Worm (Caenorhabditis elegans) whole organism, young adult: ENCODE results near the gene nhr-70.

Experiments
- B0035.1 ChIP-seq: sonication (generic microtip); optimal IDR thresholded peaks from 2 replicates; lab custom pipeline; 2016; ENCODE audit warnings: missing genetic modification characterization, mild to moderate bottlenecking, missing compliant biosample characterization, missing genotype, missing genetic modification reagents
- B0261.1 ChIP-seq: sonication (generic microtip); optimal IDR thresholded peaks from 2 replicates; lab custom pipeline; 2016; ENCODE audit warnings: mild to moderate bottlenecking, missing genetic modification characterization, moderate library complexity, missing compliant biosample characterization
- B0336.3 ChIP-seq: fragments of 200-800 bp; sonication (Bioruptor generic); IDR thresholded peaks from 2 replicates; pipeline ENCODE4 v1.3.6; 2022; ENCODE audit warnings: missing genetic modification characterization, missing compliant biosample characterization
- C06A6.2 ChIP-seq: fragments of 200-800 bp; sonication (Bioruptor generic); conservative IDR thresholded peaks from 2 replicates; pipeline ENCODE4 v1.3.6; 2022; ENCODE audit warnings: missing genetic modification characterization, missing compliant biosample characterization
- C17E4.6 ChIP-seq: fragments of 200-800 bp; sonication (Bioruptor generic); IDR thresholded peaks from 2 replicates; pipeline ENCODE4 v1.3.6; 2022; ENCODE audit warnings: missing genetic modification reagents, missing genetic modification characterization, missing compliant biosample characterization
- D2030.7 ChIP-seq: fragments of 200-800 bp; sonication (Bioruptor generic); IDR thresholded peaks from 2 replicates; pipeline ENCODE4 v1.3.6; 2022; ENCODE audit warnings: missing genetic modification reagents, missing genetic modification characterization, missing compliant biosample characterization
- F10E7.11 ChIP-seq: sonication (generic microtip); optimal IDR thresholded peaks from 2 replicates; lab custom pipeline; 2017; ENCODE audit warnings: mild to moderate bottlenecking, missing genetic modification characterization, moderate library complexity, missing compliant biosample characterization
- F39B2.1 ChIP-seq: fragments of 200-800 bp; sonication (Bioruptor generic); IDR thresholded peaks from 2 replicates; pipeline ENCODE4 v1.3.6; 2022; ENCODE audit warnings: missing genetic modification reagents, missing genetic modification characterization, missing compliant biosample characterization
- F52B5.7 ChIP-seq: sonication (generic microtip); optimal IDR thresholded peaks from 2 replicates; lab custom pipeline; 2016; ENCODE audit warnings: mild to moderate bottlenecking, missing genetic modification characterization, missing compliant biosample characterization
- F57C9.4 ChIP-seq: sonication (generic microtip); optimal IDR thresholded peaks from 2 replicates; lab custom pipeline; 2017; ENCODE audit warnings: mild to moderate bottlenecking, missing genetic modification characterization, missing compliant biosample characterization
- K11D2.4 ChIP-seq: fragments of 200-800 bp; sonication (Bioruptor generic); IDR thresholded peaks from 2 replicates; pipeline ENCODE4 v1.3.6; 2022; ENCODE audit warnings: missing genetic modification reagents, missing genetic modification characterization, missing compliant biosample characterization
- T07F8.4 ChIP-seq: sonication (generic microtip); optimal IDR thresholded peaks from 2 replicates; lab custom pipeline; 2016; ENCODE audit warnings: mild to moderate bottlenecking, missing genetic modification characterization, moderate library complexity, missing compliant biosample characterization
- Y95B8A.8 ChIP-seq: fragments of 200-800 bp; sonication (Bioruptor generic); IDR thresholded peaks from 2 replicates; pipeline ENCODE4 v1.3.6; 2022; ENCODE audit warnings: missing genetic modification reagents, missing genetic modification characterization, missing compliant biosample characterization
- atf-7 ChIP-seq: sonication (generic microtip); optimal IDR thresholded peaks from 2 replicates; lab custom pipeline; 2017; ENCODE audit warnings: mild to moderate bottlenecking, missing genetic modification characterization, missing compliant biosample characterization
- attf-6 ChIP-seq: fragments of 200-800 bp; sonication (Bioruptor generic); IDR thresholded peaks from 2 replicates; pipeline ENCODE4 v1.3.6; 2022; ENCODE audit warnings: missing genetic modification reagents, missing genetic modification characterization, missing compliant biosample characterization
- chd-7 ChIP-seq: sonication (generic microtip); optimal IDR thresholded peaks from 2 replicates; lab custom pipeline; 2016; ENCODE audit warnings: mild to moderate bottlenecking, missing genetic modification characterization, moderate library complexity, missing compliant biosample characterization
- dpl-1 ChIP-seq: fragments of 150-350 bp; optimal IDR thresholded peaks from 2 replicates; lab custom pipeline; 2014; ENCODE audit warnings: missing biosample characterization, missing genetic modification reagents, missing genetic modification characterization
- efl-1 ChIP-seq: fragments of 150-350 bp; optimal IDR thresholded peaks from 2 replicates; lab custom pipeline; 2014; ENCODE audit warnings: missing biosample characterization, missing genetic modification reagents, missing genetic modification characterization
- egrh-3 ChIP-seq: fragments of 200-800 bp; sonication (Bioruptor generic); IDR thresholded peaks from 2 replicates; pipeline ENCODE4 v1.3.6; 2022; ENCODE audit warnings: missing genetic modification reagents, missing genetic modification characterization, missing compliant biosample characterization
- fkh-3 ChIP-seq: sonication (generic microtip); optimal IDR thresholded peaks from 2 replicates; lab custom pipeline; 2016; ENCODE audit warnings: mild to moderate bottlenecking, missing genetic modification characterization, missing compliant biosample characterization
- gei-17 ChIP-seq: fragments of 200-800 bp; sonication (Bioruptor generic); optimal IDR thresholded peaks from 2 replicates; lab custom pipeline; 2018; ENCODE audit warnings: mild to moderate bottlenecking, missing genetic modification characterization, missing compliant biosample characterization
- him-1 ChIP-seq: sonication (generic microtip); optimal IDR thresholded peaks from 2 replicates; lab custom pipeline; 2016; ENCODE audit warnings: missing genotype, missing genetic modification reagents, missing genetic modification characterization, missing compliant biosample characterization
- hsf-1 ChIP-seq: fragments of 200-800 bp; sonication (Bioruptor generic); IDR thresholded peaks from 2 replicates; pipeline ENCODE4 v1.3.6; 2022; ENCODE audit warnings: missing genetic modification reagents, missing genetic modification characterization, missing compliant biosample characterization
- lag-1 ChIP-seq: fragments of 200-800 bp; sonication (Bioruptor generic); IDR thresholded peaks from 2 replicates; pipeline ENCODE4 v1.3.6; 2022; ENCODE audit warnings: missing genetic modification reagents, missing genetic modification characterization, missing compliant biosample characterization
- madf-6 ChIP-seq: fragments of 200-800 bp; sonication (Bioruptor generic); IDR thresholded peaks from 2 replicates; pipeline ENCODE4 v1.3.6; 2022; ENCODE audit warnings: missing genetic modification reagents, missing genetic modification characterization, missing compliant biosample characterization
- madf-8 ChIP-seq: fragments of 200-800 bp; sonication (Bioruptor generic); conservative IDR thresholded peaks from 2 replicates; pipeline ENCODE4 v1.3.6; 2022; ENCODE audit warnings: missing genetic modification reagents, missing genetic modification characterization, missing compliant biosample characterization
- mcd-1 ChIP-seq: fragments of 200-800 bp; sonication (Bioruptor generic); IDR thresholded peaks from 2 replicates; pipeline ENCODE4 v1.3.6; 2022; ENCODE audit warnings: missing genetic modification reagents, missing genetic modification characterization, missing compliant biosample characterization
- nfya-2 ChIP-seq: fragments of 200-800 bp; sonication (Bioruptor generic); IDR thresholded peaks from 2 replicates; pipeline ENCODE4 v1.3.6; 2022; ENCODE audit warnings: missing genetic modification reagents, missing genetic modification characterization, missing compliant biosample characterization
- pbrm-1 ChIP-seq: fragments of 200-800 bp; sonication (Bioruptor generic); IDR thresholded peaks from 2 replicates; pipeline ENCODE4 v1.3.6; 2022; ENCODE audit warnings: missing genetic modification reagents, missing genetic modification characterization, missing compliant biosample characterization
- rcor-1 ChIP-seq: fragments of 200-800 bp; sonication (Bioruptor generic); IDR thresholded peaks from 2 replicates; pipeline ENCODE4 v1.3.6; 2022; ENCODE audit warnings: missing genetic modification reagents, missing genetic modification characterization, missing compliant biosample characterization
- rec-8 ChIP-seq, 2 experiments: sonication (generic microtip); optimal IDR thresholded peaks; 2 replicates each; lab custom pipeline; 2016; ENCODE audit warnings: mild to moderate bottlenecking in 2 of 2, missing genetic modification characterization in 2 of 2, missing genetic modification reagents in 2 of 2, missing genotype in 2 of 2, missing biosample characterization in 1 of 2, missing compliant biosample characterization in 1 of 2, moderate library complexity in 1 of 2
- sea-2 ChIP-seq: fragments of 200-800 bp; sonication (Bioruptor generic); IDR thresholded peaks from 2 replicates; pipeline ENCODE4 v1.3.6; 2022; ENCODE audit warnings: missing genetic modification characterization, missing compliant biosample characterization
- snpc-1.3 ChIP-seq: sonication (generic microtip); optimal IDR thresholded peaks from 2 replicates; lab custom pipeline; 2017; ENCODE audit warnings: missing genetic modification characterization, mild to moderate bottlenecking, missing compliant biosample characterization, antibody characterized with exemption, moderate library complexity, missing genotype, missing genetic modification reagents; ENCODE audit not compliant: insufficient read depth
- snpc-3.4 ChIP-seq: sonication (generic microtip); optimal IDR thresholded peaks from 2 replicates; lab custom pipeline; 2017; ENCODE audit warnings: missing genetic modification characterization, mild to moderate bottlenecking, missing compliant biosample characterization, antibody characterized with exemption, moderate library complexity, missing genotype, missing genetic modification reagents
- tbx-9 ChIP-seq: sonication (generic microtip); optimal IDR thresholded peaks from 2 replicates; lab custom pipeline; 2016; ENCODE audit warnings: borderline replicate concordance, missing genetic modification characterization, inconsistent platforms, missing compliant biosample characterization
- unc-130 ChIP-seq: sonication (generic microtip); optimal IDR thresholded peaks from 2 replicates; lab custom pipeline; 2016; ENCODE audit warnings: missing genetic modification reagents, missing genetic modification characterization, missing compliant biosample characterization
- unc-62 ChIP-seq: fragments of 150-350 bp; optimal IDR thresholded peaks from 2 replicates; lab custom pipeline; 2014; ENCODE audit warnings: missing biosample characterization, missing genetic modification reagents, missing genetic modification characterization
- xnd-1 ChIP-seq: sonication (generic microtip); optimal IDR thresholded peaks from 2 replicates; lab custom pipeline; 2016; ENCODE audit warnings: missing genotype, missing genetic modification reagents, missing genetic modification characterization, missing compliant biosample characterization
- zfh-2 ChIP-seq: fragments of 200-800 bp; sonication (Bioruptor generic); conservative IDR thresholded peaks from 2 replicates; pipeline ENCODE4 v1.3.6; 2022; ENCODE audit warnings: missing genetic modification reagents, missing genetic modification characterization, missing compliant biosample characterization
- ztf-25 ChIP-seq: fragments of 200-800 bp; sonication (Bioruptor generic); IDR thresholded peaks from 2 replicates; pipeline ENCODE4 v1.3.6; 2022; ENCODE audit warnings: missing genetic modification reagents, missing genetic modification characterization, missing compliant biosample characterization

The nhr-70 gene

DNA sequence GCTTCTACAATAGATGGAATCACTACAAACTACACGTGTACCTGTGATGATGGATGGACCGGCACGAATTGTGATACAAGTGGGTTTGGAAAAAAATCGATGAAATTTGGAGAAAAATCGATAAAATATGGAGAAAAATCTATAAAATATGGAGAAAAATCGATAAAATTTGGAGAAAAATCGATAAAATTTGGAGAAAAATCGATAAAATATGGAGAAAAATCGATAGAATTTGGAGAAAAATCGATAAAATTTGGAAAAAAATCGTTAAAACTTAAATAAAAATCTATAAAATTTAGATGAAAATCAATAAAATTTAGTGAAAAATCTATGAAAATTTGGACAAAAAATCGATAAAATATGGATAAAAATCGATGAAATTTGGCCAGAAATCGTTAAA, 27.9 kb downstream of the nhr-70 start:
- TF ChIP-seq unc-62 (GFP tag; lab: Kevin White, UChicago) = no peak
- TF ChIP-seq snpc-1.3 (tag; lab: Kevin White, UChicago) = no peak
- TF ChIP-seq F52B5.7 (tag; lab: Kevin White, UChicago) = no peak
- no peak for TF ChIP-seq him-1
- TF ChIP-seq C06A6.2 (GFP tag; lab: Robert Waterston, UW) = no peak
- no peak for TF ChIP-seq mcd-1 (GFP tag; lab: Robert Waterston, UW)
- TF ChIP-seq F57C9.4 (tag; lab: Kevin White, UChicago) = no peak
- TF ChIP-seq nfya-2 = no peak
- TF ChIP-seq pbrm-1 = no peak
- no peak for TF ChIP-seq F39B2.1
- TF ChIP-seq fkh-3 (tag; lab: Kevin White, UChicago) = no peak
- no peak for TF ChIP-seq D2030.7
- TF ChIP-seq madf-8 = no peak
- no peak for TF ChIP-seq madf-6 (GFP tag; lab: Robert Waterston, UW)

DNA sequence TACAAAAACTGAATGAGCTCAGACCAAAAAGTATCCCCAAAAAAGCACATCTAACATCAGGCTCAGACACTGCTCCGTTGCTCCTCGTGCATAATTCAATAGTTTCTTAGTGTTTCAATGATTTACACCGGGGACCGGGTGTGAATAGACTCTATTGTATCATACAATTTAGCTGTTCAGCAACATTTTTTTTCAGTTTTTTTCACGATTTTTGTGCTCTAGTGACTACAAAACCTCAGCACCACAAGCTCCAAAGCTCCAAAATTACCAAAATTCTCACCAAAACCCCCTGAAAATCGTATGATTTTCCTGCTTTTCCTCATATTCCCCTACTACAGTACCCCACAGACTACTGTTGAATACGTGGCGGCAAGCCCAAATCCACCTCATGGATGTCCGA, 33.7 kb downstream of the nhr-70 start, which contains the start of gene egas-2:
TSS of gene egas-2 (plus strand) at position 301 of the 400 bp plus-strand sequence.
- TF ChIP-seq sea-2 (GFP tag; lab: Robert Waterston, UW) (no peak), Y95B8A.8 (no peak), rcor-1 (GFP tag; lab: Robert Waterston, UW) (no peak), dpl-1 (no peak), unc-130 (GFP tag; lab: Kevin White, UChicago) (no peak), atf-7 (no peak), efl-1 (no peak), hsf-1 (GFP tag; lab: Robert Waterston, UW) (no peak), B0336.3 (GFP tag; lab: Robert Waterston, UW) (no peak), K11D2.4 (no peak)
- TF ChIP-seq, all 124 proteins: peak for 0

DNA sequence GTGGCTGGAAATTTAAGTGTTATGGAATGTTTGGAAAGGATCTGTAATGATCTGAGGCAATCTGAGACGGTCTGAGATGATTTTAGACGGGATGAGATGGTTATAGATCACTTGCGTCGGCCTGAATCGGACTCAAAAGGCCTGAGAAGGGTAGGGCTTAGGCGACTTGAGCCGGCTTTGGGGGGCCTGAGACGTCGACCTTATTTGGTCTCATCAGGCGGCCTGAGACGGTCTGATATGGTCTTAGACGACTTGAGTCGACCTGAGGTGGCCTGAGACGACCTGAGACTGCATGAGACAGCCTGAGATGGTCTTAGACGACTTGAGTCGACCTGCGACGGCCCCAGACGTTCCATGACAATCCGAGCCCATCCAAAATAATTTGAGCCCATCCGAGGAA, 40.0 kb downstream of the nhr-70 start:
- TF ChIP-seq unc-62 (GFP tag; lab: Kevin White, UChicago) (no peak), chd-7 (tag; lab: Kevin White, UChicago) (no peak), egrh-3 (GFP tag; lab: Robert Waterston, UW) (no peak), zfh-2 (GFP tag; lab: Robert Waterston, UW) (peak; percentile 58), ztf-25 (GFP tag; lab: Robert Waterston, UW) (no peak)
- TF ChIP-seq, all 124 proteins: peak for 1

DNA sequence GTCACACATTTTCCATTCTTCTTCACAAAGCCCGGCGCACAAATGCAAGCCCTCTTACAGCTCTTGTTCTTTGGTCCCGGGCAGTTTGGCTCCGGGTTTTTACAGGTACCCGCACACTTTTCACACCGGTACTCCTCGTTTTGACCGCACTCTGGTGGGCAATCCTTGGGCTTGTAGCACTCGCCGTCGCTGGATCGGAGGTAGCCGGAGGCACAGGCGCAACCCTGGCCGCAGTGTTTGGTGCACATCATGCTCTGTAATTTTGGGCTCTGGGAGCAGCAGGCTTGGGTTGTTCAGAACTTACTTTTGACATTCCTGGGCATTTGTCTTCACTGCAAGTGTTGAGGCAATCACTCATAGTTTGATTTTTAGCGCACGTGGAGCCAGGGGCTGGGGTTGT, 41.0 kb downstream of the nhr-70 start:
- peak; percentile 63 for TF ChIP-seq zfh-2 (GFP tag; lab: Robert Waterston, UW)
- no peak for TF ChIP-seq gei-17 (GFP tag; lab: Kevin White, UChicago)

DNA sequence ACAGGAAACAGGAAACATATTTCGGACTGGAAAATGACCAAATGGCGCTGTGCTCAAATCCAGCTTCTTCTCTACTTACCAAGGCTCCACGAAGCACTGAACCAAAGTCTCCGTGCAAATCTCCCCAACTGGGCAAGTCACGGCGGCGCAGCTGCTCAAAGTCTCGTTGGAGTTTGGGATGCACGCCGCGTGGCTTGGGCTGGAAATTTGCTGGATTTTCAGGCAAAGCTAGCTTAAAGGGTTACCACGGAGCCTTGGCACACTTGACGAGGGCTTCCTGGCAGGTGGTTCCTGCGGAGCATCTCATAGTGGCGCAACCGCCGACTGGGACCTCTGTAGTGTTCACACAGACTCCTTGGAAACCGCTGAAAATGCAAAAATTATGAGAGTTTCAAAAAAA, 42.5 kb downstream of the nhr-70 start:
- TF ChIP-seq zfh-2 (GFP tag; lab: Robert Waterston, UW) = peak; percentile 77
- TF ChIP-seq snpc-1.3 (tag; lab: Kevin White, UChicago) = no peak
- TF ChIP-seq ztf-25 (GFP tag; lab: Robert Waterston, UW) = 0 out of 2 replicates have a peak, but pooled peaks have one; percentile 36
- TF ChIP-seq fkh-3 (tag; lab: Kevin White, UChicago) = no peak

DNA sequence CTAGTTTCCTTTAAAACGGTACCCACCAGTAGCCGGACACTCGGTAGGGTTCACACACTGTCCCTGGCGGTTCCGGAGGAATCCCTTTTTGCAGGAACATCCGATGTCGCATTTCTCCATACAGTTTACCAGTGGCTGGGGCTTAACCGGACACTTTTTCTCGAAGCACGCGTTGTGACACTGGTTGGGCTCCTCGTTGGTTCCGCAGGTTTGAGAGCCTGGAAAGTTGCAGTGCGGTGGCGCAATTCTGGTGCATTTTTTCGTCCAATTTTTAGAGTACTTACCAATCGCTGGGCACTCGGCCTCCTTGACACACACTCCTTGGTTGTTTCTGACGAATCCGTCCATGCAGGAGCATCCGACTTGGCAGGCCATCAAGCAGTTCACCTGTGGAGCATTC, 45.9 kb downstream of the nhr-70 start:
- no peak for TF ChIP-seq T07F8.4
- TF ChIP-seq unc-130 (GFP tag; lab: Kevin White, UChicago) = no peak
- no peak for TF ChIP-seq snpc-1.3 (tag; lab: Kevin White, UChicago)
- no peak for TF ChIP-seq hsf-1 (GFP tag; lab: Robert Waterston, UW)
- TF ChIP-seq C17E4.6 = no peak
- TF ChIP-seq ztf-25 (GFP tag; lab: Robert Waterston, UW) = no peak
- no peak for TF ChIP-seq tbx-9 (tag; lab: Kevin White, UChicago)
- TF ChIP-seq xnd-1 (tag; lab: Kevin White, UChicago) = no peak
- TF ChIP-seq B0261.1 (tag; lab: Kevin White, UChicago) = no peak
- no peak for TF ChIP-seq attf-6 (GFP tag; lab: Robert Waterston, UW)
- TF ChIP-seq B0035.1 (tag; lab: Kevin White, UChicago) = no peak
- TF ChIP-seq snpc-3.4 = no peak
- TF ChIP-seq dpl-1 = no peak
- TF ChIP-seq K11D2.4 = no peak
- TF ChIP-seq rec-8 (tag; optimal IDR thresholded peaks at IDR 0.05; lab: Kevin White, UChicago) = no peak
- no peak for TF ChIP-seq F10E7.11
- TF ChIP-seq lag-1 = no peak
- no peak for TF ChIP-seq efl-1
